Worm (Caenorhabditis elegans): ENCODE measurements around the gene ptr-13.

ce11 chrII:11110419-11110818 lies 51.9 kb downstream of the ptr-13 start:
- no peak for TF ChIP-seq pqm-1 (tag; optimal IDR thresholded peaks at IDR 0.05)
- TF ChIP-seq ama-1 (optimal IDR thresholded peaks at IDR 0.05) = no peak
- no peak for TF ChIP-seq che-1 (tag; optimal IDR thresholded peaks at IDR 0.05)
- no peak for TF ChIP-seq nfya-1 (tag; optimal IDR thresholded peaks at IDR 0.05)
- no peak for TF ChIP-seq elt-2 (tag; optimal IDR thresholded peaks at IDR 0.05)
- TF ChIP-seq sox-4 (tag; optimal IDR thresholded peaks at IDR 0.05) = no peak
- TF ChIP-seq mec-3 (tag; optimal IDR thresholded peaks at IDR 0.05; ENCODE audit: borderline replicate concordance) = no peak
- no peak for TF ChIP-seq dve-1 (tag; optimal IDR thresholded peaks at IDR 0.05)
- no peak for TF ChIP-seq K02D7.2 (tag; optimal IDR thresholded peaks at IDR 0.05)
- TF ChIP-seq nhr-11 (tag; optimal IDR thresholded peaks at IDR 0.05) = no peak
- TF ChIP-seq lim-6 (tag; optimal IDR thresholded peaks at IDR 0.05) = no peak
- TF ChIP-seq fkh-10 (GFP tag; optimal IDR thresholded peaks at IDR 0.05) = no peak
- no peak for TF ChIP-seq unc-86 (tag; optimal IDR thresholded peaks at IDR 0.05)

Measured in whole organism, late embryonic.